Fruit fly (Drosophila melanogaster): Measurements from ENCODE around the gene hog.

The hog gene

DNA sequence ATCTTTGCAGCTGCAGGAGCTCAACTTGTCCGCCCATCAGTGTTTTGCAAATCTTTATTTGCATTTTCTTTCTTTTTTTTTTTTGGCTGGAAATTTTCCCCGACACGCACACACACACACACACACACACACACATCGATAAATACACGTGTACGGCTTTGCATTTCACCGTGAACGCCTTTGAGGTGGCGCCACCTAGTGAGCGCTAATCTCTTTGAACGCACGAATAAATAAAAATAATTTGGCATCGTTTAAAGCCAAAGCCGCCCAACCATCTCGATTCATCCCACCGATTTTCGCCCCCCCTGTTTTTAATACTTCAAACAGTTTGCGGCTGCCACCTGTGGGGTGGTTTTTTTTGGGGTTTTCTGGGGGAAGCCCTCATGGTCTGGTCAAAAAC, 6.3 kb downstream of the hog start:
- no peak for TF ChIP-seq rn (GFP tag; IDR thresholded peaks at IDR 0.05)

DNA sequence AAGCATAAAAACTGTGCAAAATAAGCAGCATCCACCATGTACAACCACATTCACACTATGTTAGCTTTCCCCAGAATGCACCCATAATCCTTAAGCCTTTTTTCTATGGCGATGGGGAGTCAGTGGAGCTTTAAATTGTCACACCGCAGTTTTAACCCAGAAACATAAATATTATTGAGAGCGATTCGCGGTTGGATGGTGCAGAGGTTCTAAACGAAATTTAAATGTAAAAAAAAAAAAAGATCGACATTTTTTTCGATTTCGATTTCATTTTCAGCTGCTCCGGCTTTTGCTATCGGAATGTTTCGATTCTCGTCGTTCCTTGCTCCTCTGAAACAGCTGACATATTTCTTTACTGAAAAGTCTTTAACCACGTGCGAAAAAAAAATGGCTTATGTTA, 16.7 kb downstream of the hog start, which contains the start of gene CG43088:
TSS of gene CG43088 (plus strand) at position 301 of the 400 bp plus-strand sequence.
- TF ChIP-seq Snoo (tag; optimal IDR thresholded peaks at IDR 0.05) (no peak), CG4496 (GFP tag; IDR thresholded peaks at IDR 0.05) (no peak), CG32121 (GFP tag; IDR thresholded peaks at IDR 0.05) (no peak), CG15710 (tag; optimal IDR thresholded peaks at IDR 0.05) (no peak), Pif1A (GFP tag; optimal IDR thresholded peaks at IDR 0.05) (no peak), CG8159 (tag; optimal IDR thresholded peaks at IDR 0.05) (no peak), EcR (GFP tag; optimal IDR thresholded peaks at IDR 0.05) (no peak), CG12605 (GFP tag; IDR thresholded peaks at IDR 0.05) (no peak)

- TF ChIP-seq Snoo (tag; optimal IDR thresholded peaks at IDR 0.05) (peak; percentile 88), CG9948 (tag; optimal IDR thresholded peaks at IDR 0.05) (peak; percentile 59), rn (GFP tag; IDR thresholded peaks at IDR 0.05) (no peak), CG13204 (GFP tag; optimal IDR thresholded peaks at IDR 0.05) (peak; percentile 25), CG4496 (GFP tag; IDR thresholded peaks at IDR 0.05) (peak; percentile 88), CG32121 (GFP tag; IDR thresholded peaks at IDR 0.05) (peak; percentile 69), Ets98B (GFP tag; IDR thresholded peaks at IDR 0.05) (peak; percentile 83), Pif1B (GFP tag; optimal IDR thresholded peaks at IDR 0.05) (peak; percentile 82), CG14655 (GFP tag; optimal IDR thresholded peaks at IDR 0.05) (peak; percentile 78), CG17806 (tag; optimal IDR thresholded peaks at IDR 0.05) (peak; percentile 68), CG12605 (GFP tag; IDR thresholded peaks at IDR 0.05) (peak; percentile 69), CG10348 (GFP tag; IDR thresholded peaks at IDR 0.05) (peak; percentile 58; the same call in 1 of the 2 replicates), CG8301 (tag; optimal IDR thresholded peaks at IDR 0.05) (peak; percentile 74), D1 (tag; optimal IDR thresholded peaks at IDR 0.05) (no peak), gl (tag; optimal IDR thresholded peaks at IDR 0.05) (peak; percentile 43), CG8159 (tag; optimal IDR thresholded peaks at IDR 0.05) (peak; percentile 78), EcR (GFP tag; optimal IDR thresholded peaks at IDR 0.05) (no peak), CG34367 (tag; optimal IDR thresholded peaks at IDR 0.05) (peak; percentile 63), CG15710 (tag; optimal IDR thresholded peaks at IDR 0.05) (peak; percentile 78), fd96Ca (GFP tag; IDR thresholded peaks at IDR 0.05) (peak; percentile 84), Pif1A (GFP tag; optimal IDR thresholded peaks at IDR 0.05) (peak; percentile 84)
These were observed 29.6 kb downstream of the hog start for dm6 chrX:14689108-14689507.

DNA sequence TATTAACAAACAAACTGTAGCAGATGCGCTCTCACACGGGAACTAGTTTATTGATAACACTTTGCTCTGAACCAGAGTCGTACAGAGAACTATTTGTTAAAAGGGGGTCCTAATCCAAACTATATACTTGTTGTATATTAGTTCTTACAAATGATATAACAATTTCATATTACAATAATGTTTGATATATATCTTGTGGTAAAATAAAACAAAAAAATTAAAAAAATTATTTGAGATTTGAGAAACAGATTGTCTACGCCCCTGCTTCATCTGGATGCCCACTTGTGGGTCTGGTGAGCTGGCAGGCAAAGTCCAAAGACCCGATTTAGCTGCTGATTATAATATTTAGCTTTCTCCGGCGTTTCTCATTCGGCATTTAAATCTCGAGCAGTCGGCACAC, 39.6 kb downstream of the hog start, which contains the start of gene CG5321:
TSS of gene CG5321 (plus strand) at position 380 of the 400 bp plus-strand sequence.
- TF ChIP-seq Pif1B (GFP tag; optimal IDR thresholded peaks at IDR 0.05): peak; percentile 41
- peak; percentile 43 for TF ChIP-seq CG8159 (tag; optimal IDR thresholded peaks at IDR 0.05)
- no peak for TF ChIP-seq fd96Ca (GFP tag; IDR thresholded peaks at IDR 0.05)
- peak; percentile 13 for TF ChIP-seq CG34367 (tag; optimal IDR thresholded peaks at IDR 0.05)
- TF ChIP-seq gl (tag; optimal IDR thresholded peaks at IDR 0.05): no peak
- no peak for TF ChIP-seq CG10348 (GFP tag; IDR thresholded peaks at IDR 0.05)
- peak; percentile 47 for TF ChIP-seq CG17806 (tag; optimal IDR thresholded peaks at IDR 0.05)
- no peak for TF ChIP-seq EcR (GFP tag; optimal IDR thresholded peaks at IDR 0.05)
- TF ChIP-seq CG8301 (tag; optimal IDR thresholded peaks at IDR 0.05): peak; percentile 67
- TF ChIP-seq CG15710 (tag; optimal IDR thresholded peaks at IDR 0.05): peak; percentile 20
- TF ChIP-seq CG14655 (GFP tag; optimal IDR thresholded peaks at IDR 0.05): peak; percentile 73
- peak; percentile 34 for TF ChIP-seq CG9948 (tag; optimal IDR thresholded peaks at IDR 0.05)
- peak; percentile 21 for TF ChIP-seq Pif1A (GFP tag; optimal IDR thresholded peaks at IDR 0.05)
- TF ChIP-seq rn (GFP tag; IDR thresholded peaks at IDR 0.05): no peak
- TF ChIP-seq CG12605 (GFP tag; IDR thresholded peaks at IDR 0.05): 0 out of 2 replicates have a peak, but pooled peaks have one; percentile 11
- TF ChIP-seq D1 (tag; optimal IDR thresholded peaks at IDR 0.05): no peak
- TF ChIP-seq Snoo (tag; optimal IDR thresholded peaks at IDR 0.05): no peak
- peak; percentile 20; the same call in 1 of the 2 replicates for TF ChIP-seq Ets98B (GFP tag; IDR thresholded peaks at IDR 0.05)
- peak; percentile 62; the same call in 1 of the 3 replicates for TF ChIP-seq CG4496 (GFP tag; IDR thresholded peaks at IDR 0.05)
- peak; percentile 45; the same call in 1 of the 2 replicates for TF ChIP-seq CG32121 (GFP tag; IDR thresholded peaks at IDR 0.05)
- no peak for TF ChIP-seq CG13204 (GFP tag; optimal IDR thresholded peaks at IDR 0.05)

dm6 chrX:14678128-14678527, 40.6 kb downstream of the hog start:
- TF ChIP-seq D1 (tag; optimal IDR thresholded peaks at IDR 0.05): no peak
- TF ChIP-seq CG8301 (tag; optimal IDR thresholded peaks at IDR 0.05): peak; percentile 23
- no peak for TF ChIP-seq fd96Ca (GFP tag; IDR thresholded peaks at IDR 0.05)
- TF ChIP-seq rn (GFP tag; IDR thresholded peaks at IDR 0.05): no peak
- no peak for TF ChIP-seq gl (tag; optimal IDR thresholded peaks at IDR 0.05)
- TF ChIP-seq Snoo (tag; optimal IDR thresholded peaks at IDR 0.05): peak; percentile 35
- peak; percentile 40 for TF ChIP-seq CG9948 (tag; optimal IDR thresholded peaks at IDR 0.05)
- peak; percentile 24 for TF ChIP-seq CG34367 (tag; optimal IDR thresholded peaks at IDR 0.05)
- TF ChIP-seq CG32121 (GFP tag; IDR thresholded peaks at IDR 0.05): no peak
- TF ChIP-seq Pif1A (GFP tag; optimal IDR thresholded peaks at IDR 0.05): peak; percentile 16
- TF ChIP-seq CG15710 (tag; optimal IDR thresholded peaks at IDR 0.05): peak; percentile 26
- TF ChIP-seq CG4496 (GFP tag; IDR thresholded peaks at IDR 0.05): no peak
- TF ChIP-seq Pif1B (GFP tag; optimal IDR thresholded peaks at IDR 0.05): peak; percentile 9
- peak; percentile 51 for TF ChIP-seq CG8159 (tag; optimal IDR thresholded peaks at IDR 0.05)
- no peak for TF ChIP-seq CG13204 (GFP tag; optimal IDR thresholded peaks at IDR 0.05)
- TF ChIP-seq EcR (GFP tag; optimal IDR thresholded peaks at IDR 0.05): no peak
- TF ChIP-seq CG10348 (GFP tag; IDR thresholded peaks at IDR 0.05): no peak
- peak; percentile 31 for TF ChIP-seq CG14655 (GFP tag; optimal IDR thresholded peaks at IDR 0.05)
- no peak for TF ChIP-seq Ets98B (GFP tag; IDR thresholded peaks at IDR 0.05)
- no peak for TF ChIP-seq CG12605 (GFP tag; IDR thresholded peaks at IDR 0.05)
- TF ChIP-seq CG17806 (tag; optimal IDR thresholded peaks at IDR 0.05): peak; percentile 26

DNA sequence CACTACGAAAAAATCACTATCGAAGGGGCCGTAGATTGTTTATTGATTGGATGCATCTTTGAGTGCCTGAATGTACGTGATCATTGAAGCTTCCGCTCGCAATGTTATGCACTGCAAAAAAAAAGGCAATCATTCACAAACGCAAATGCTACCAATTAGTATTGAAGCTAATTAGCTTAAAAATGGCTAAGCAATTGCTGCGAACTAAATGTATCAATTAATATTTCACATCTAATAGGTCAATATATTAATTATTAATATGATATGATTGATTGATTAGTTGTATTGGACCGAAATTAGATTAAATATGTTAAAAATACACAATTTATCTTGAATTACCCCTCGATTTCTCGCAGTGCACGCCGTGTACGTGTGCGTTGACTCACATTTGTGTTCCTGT, 49.5 kb downstream of the hog start:
- TF ChIP-seq CG34367 (tag; optimal IDR thresholded peaks at IDR 0.05) (peak; percentile 12), CG17806 (tag; optimal IDR thresholded peaks at IDR 0.05) (peak; percentile 22), CG10348 (GFP tag; IDR thresholded peaks at IDR 0.05) (no peak), D1 (tag; optimal IDR thresholded peaks at IDR 0.05) (no peak), CG32121 (GFP tag; IDR thresholded peaks at IDR 0.05) (no peak), fd96Ca (GFP tag; IDR thresholded peaks at IDR 0.05) (no peak), CG9948 (tag; optimal IDR thresholded peaks at IDR 0.05) (peak; percentile 54), CG4496 (GFP tag; IDR thresholded peaks at IDR 0.05) (no peak), CG13204 (GFP tag; optimal IDR thresholded peaks at IDR 0.05) (no peak), CG8301 (tag; optimal IDR thresholded peaks at IDR 0.05) (peak; percentile 45), Snoo (tag; optimal IDR thresholded peaks at IDR 0.05) (no peak), Pif1A (GFP tag; optimal IDR thresholded peaks at IDR 0.05) (no peak), CG8159 (tag; optimal IDR thresholded peaks at IDR 0.05) (peak; percentile 58), CG15710 (tag; optimal IDR thresholded peaks at IDR 0.05) (peak; percentile 47), CG12605 (GFP tag; IDR thresholded peaks at IDR 0.05) (no peak), CG14655 (GFP tag; optimal IDR thresholded peaks at IDR 0.05) (peak; percentile 67), Ets98B (GFP tag; IDR thresholded peaks at IDR 0.05) (no peak), gl (tag; optimal IDR thresholded peaks at IDR 0.05) (no peak), Pif1B (GFP tag; optimal IDR thresholded peaks at IDR 0.05) (no peak), EcR (GFP tag; optimal IDR thresholded peaks at IDR 0.05) (no peak), rn (GFP tag; IDR thresholded peaks at IDR 0.05) (no peak)

Data from whole organism, pupa.